Worm (Caenorhabditis elegans): ENCODE data around the gene tam-1.

tam-1 gene

ce11 chrV:4948635-4949034, 14.3 kb downstream of the tam-1 start, which contains the start of gene str-209:
TSS of gene str-209 (plus strand) at chrV:4948935.
- TF ChIP-seq Y79H2A.3 (GFP tag; conservative IDR thresholded peaks at IDR 0.05): no peak
- TF ChIP-seq F52B5.7 (tag; optimal IDR thresholded peaks at IDR 0.05): no peak
- no peak for TF ChIP-seq madf-10 (tag; optimal IDR thresholded peaks at IDR 0.05)
- no peak for TF ChIP-seq hmg-20 (GFP tag; IDR thresholded peaks at IDR 0.05)
- TF ChIP-seq pbrm-1 (GFP tag; IDR thresholded peaks at IDR 0.05): no peak
- TF ChIP-seq ceh-40 (GFP tag; IDR thresholded peaks at IDR 0.05): no peak
- TF ChIP-seq rec-8 (tag; optimal IDR thresholded peaks at IDR 0.05): no peak
- no peak for TF ChIP-seq repo-1 (tag; optimal IDR thresholded peaks at IDR 0.05)
- no peak for TF ChIP-seq F57C9.4 (tag; optimal IDR thresholded peaks at IDR 0.05)
- TF ChIP-seq attf-3 (GFP tag; conservative IDR thresholded peaks at IDR 0.05): no peak
- no peak for TF ChIP-seq madf-3 (GFP tag; IDR thresholded peaks at IDR 0.05)
- no peak for TF ChIP-seq ztf-6 (GFP tag; IDR thresholded peaks at IDR 0.05)

ce11 chrV:4944219-4944618, 18.7 kb downstream of the tam-1 start, which contains the start of gene str-211:
TSS of gene str-211 (minus strand) at chrV:4944319.
- TF ChIP-seq ztf-26 (tag; optimal IDR thresholded peaks at IDR 0.05) (no peak), pbrm-1 (GFP tag; IDR thresholded peaks at IDR 0.05) (no peak), ceh-79 (tag; optimal IDR thresholded peaks at IDR 0.05) (no peak), nfya-2 (GFP tag; IDR thresholded peaks at IDR 0.05) (no peak), dpff-1 (tag; optimal IDR thresholded peaks at IDR 0.05) (no peak), ztf-22 (GFP tag; optimal IDR thresholded peaks at IDR 0.05) (no peak), egl-44 (GFP tag; IDR thresholded peaks at IDR 0.05) (no peak), nhr-80 (tag; optimal IDR thresholded peaks at IDR 0.05) (no peak), Y79H2A.3 (GFP tag; conservative IDR thresholded peaks at IDR 0.05) (no peak), egl-18 (GFP tag; IDR thresholded peaks at IDR 0.05) (no peak), attf-5 (GFP tag; optimal IDR thresholded peaks at IDR 0.05) (no peak), nfya-1 (tag; optimal IDR thresholded peaks at IDR 0.05; ENCODE audit: borderline replicate concordance, insufficient read depth) (no peak), ceh-58 (GFP tag; IDR thresholded peaks at IDR 0.05) (no peak), him-1 (tag; optimal IDR thresholded peaks at IDR 0.05) (no peak), F37B4.10 (GFP tag; IDR thresholded peaks at IDR 0.05) (no peak)

DNA sequence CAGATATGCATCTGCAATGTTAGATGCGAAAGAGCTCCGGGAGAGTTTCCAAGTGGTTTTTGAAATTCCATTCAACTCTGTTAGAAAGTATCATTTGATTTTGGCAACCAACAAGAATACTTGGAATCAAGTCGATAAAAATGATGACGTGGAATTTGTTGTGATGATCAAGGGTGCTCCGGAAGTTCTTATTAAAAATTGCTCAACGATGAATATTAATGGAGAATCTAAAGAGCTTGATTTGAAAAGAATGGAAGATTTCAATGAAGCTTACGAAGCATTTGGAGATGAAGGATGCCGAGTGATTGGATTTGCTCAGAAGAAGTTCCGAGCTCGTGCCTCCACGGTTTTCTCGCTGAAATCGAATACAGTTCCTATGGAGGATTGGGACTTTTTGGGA, 25.6 kb downstream of the tam-1 start:
- TF ChIP-seq rcor-1 (GFP tag; IDR thresholded peaks at IDR 0.05): no peak
- no peak for TF ChIP-seq F23B12.7 (tag; optimal IDR thresholded peaks at IDR 0.05; ENCODE audit: insufficient read depth)
- no peak for TF ChIP-seq nhr-80 (tag; optimal IDR thresholded peaks at IDR 0.05)
- TF ChIP-seq lin-40 (tag; optimal IDR thresholded peaks at IDR 0.05): no peak
- TF ChIP-seq Y56A3A.18 (GFP tag; IDR thresholded peaks at IDR 0.05): no peak
- TF ChIP-seq ama-1 (optimal IDR thresholded peaks at IDR 0.05): no peak
- TF ChIP-seq ama-1 (GFP tag; optimal IDR thresholded peaks at IDR 0.05): no peak
- TF ChIP-seq hlh-12 (tag; optimal IDR thresholded peaks at IDR 0.05): no peak
- TF ChIP-seq lsl-1 (GFP tag; optimal IDR thresholded peaks at IDR 0.05): no peak
- no peak for TF ChIP-seq ztf-22 (GFP tag; optimal IDR thresholded peaks at IDR 0.05)

DNA sequence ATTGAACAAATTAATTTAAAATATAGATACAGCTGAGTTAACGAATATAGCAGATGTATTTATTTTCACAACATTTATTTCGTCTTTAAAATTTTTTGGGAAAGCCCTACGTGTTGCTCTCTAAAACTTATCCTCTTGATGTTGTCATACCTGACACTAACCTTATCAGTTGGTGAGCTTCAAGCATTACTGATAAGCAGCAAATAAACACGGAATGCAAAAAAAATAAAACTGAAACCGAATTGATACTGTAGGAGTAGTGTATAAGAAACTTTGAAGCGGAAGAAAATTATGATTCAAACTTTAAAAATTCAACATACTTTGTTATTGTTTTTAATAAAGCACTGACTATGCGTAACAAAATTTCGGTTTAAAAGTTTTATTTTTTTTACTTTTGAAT, 27.8 kb downstream of the tam-1 start:
- TF ChIP-seq unc-130 (GFP tag; optimal IDR thresholded peaks at IDR 0.05) (no peak), pha-4 (tag; optimal IDR thresholded peaks at IDR 0.05) (no peak), nhr-120 (GFP tag; IDR thresholded peaks at IDR 0.05) (no peak), madf-10 (tag; optimal IDR thresholded peaks at IDR 0.05) (no peak), sptf-2 (GFP tag; optimal IDR thresholded peaks at IDR 0.05) (no peak), him-1 (tag; optimal IDR thresholded peaks at IDR 0.05) (no peak), let-526 (GFP tag; IDR thresholded peaks at IDR 0.05) (no peak), lag-1 (GFP tag; IDR thresholded peaks at IDR 0.05) (no peak), T26A5.8 (tag; optimal IDR thresholded peaks at IDR 0.05) (no peak), cebp-2 (GFP tag; IDR thresholded peaks at IDR 0.05) (no peak)

Measured in whole organism, young adult.